Worm (Caenorhabditis elegans) whole organism, L4 larva: ENCODE results near the gene tmem-231.
A peak's percentile ranks its signal among the peaks of the same experiment; 100 is the strongest.

Experiments used
- F26F4.8 ChIP-seq: fragments of 200-800 bp; sonication (Bioruptor generic); conservative IDR thresholded peaks from 2 replicates; pipeline ENCODE4 v1.3.6; 2022; ENCODE audit warnings: missing genetic modification characterization, missing compliant biosample characterization
- F37D6.2 ChIP-seq: sonication (generic microtip); optimal IDR thresholded peaks from 2 replicates; lab custom pipeline; 2016; ENCODE audit warnings: mild to moderate bottlenecking, missing genetic modification characterization, missing compliant biosample characterization
- F44E2.7 ChIP-seq: fragments of 200-800 bp; sonication (Bioruptor generic); IDR thresholded peaks from 2 replicates; pipeline ENCODE4 v2.1.2; 2022; ENCODE audit warnings: missing genetic modification characterization, missing compliant biosample characterization
- F49E8.2 ChIP-seq: sonication (generic microtip); optimal IDR thresholded peaks from 2 replicates; lab custom pipeline; 2016; ENCODE audit warnings: missing compliant biosample characterization, mild to moderate bottlenecking, missing genetic modification characterization, borderline replicate concordance
- R02D3.7 ChIP-seq: fragments of 150-350 bp; sonication (generic microtip); optimal IDR thresholded peaks from 3 replicates; lab custom pipeline; 2014; ENCODE audit warnings: missing biosample characterization, missing genetic modification characterization
- Y5F2A.4 ChIP-seq: fragments of 200-800 bp; sonication (Bioruptor generic); optimal IDR thresholded peaks from 2 replicates; lab custom pipeline; 2018; ENCODE audit warnings: mild to moderate bottlenecking, missing genetic modification characterization, missing compliant biosample characterization
- aha-1 ChIP-seq: fragments of 150-350 bp; peaks from one replicate; lab custom pipeline; 2014; ENCODE audit warnings: missing biosample characterization, missing genetic modification characterization
- ceh-20 ChIP-seq: fragments of 200-800 bp; sonication (Bioruptor generic); IDR thresholded peaks from 2 replicates; pipeline ENCODE4 v1.3.6; 2022; ENCODE audit warnings: missing genetic modification reagents, missing genetic modification characterization, missing compliant biosample characterization
- ceh-62 ChIP-seq: sonication (generic microtip); optimal IDR thresholded peaks from 2 replicates; lab custom pipeline; 2017; ENCODE audit warnings: missing biosample characterization, missing genetic modification characterization
- ces-1 ChIP-seq: fragments of 150-350 bp; sonication (generic microtip); optimal IDR thresholded peaks from 4 replicates; lab custom pipeline; 2014; ENCODE audit warnings: missing biosample characterization, missing genetic modification reagents, missing genetic modification characterization
- cey-2 ChIP-seq: sonication (generic microtip); optimal IDR thresholded peaks from 3 replicates; lab custom pipeline; 2017; ENCODE audit warnings: missing genetic modification characterization, mild to moderate bottlenecking, missing compliant biosample characterization, antibody characterized with exemption, borderline replicate concordance; ENCODE audit not compliant: insufficient read depth
- ctbp-1 ChIP-seq: fragments of 200-800 bp; sonication (Bioruptor generic); IDR thresholded peaks from 2 replicates; pipeline ENCODE4 v1.3.6; 2022; ENCODE audit warnings: missing genetic modification reagents, missing genetic modification characterization, missing compliant biosample characterization
- daf-12 ChIP-seq: fragments of 150-350 bp; optimal IDR thresholded peaks from 2 replicates; lab custom pipeline; 2014; ENCODE audit warnings: missing biosample characterization, missing genetic modification reagents, missing genetic modification characterization
- daf-19 ChIP-seq: fragments of 200-800 bp; sonication (Bioruptor generic); conservative IDR thresholded peaks from 2 replicates; pipeline ENCODE4 v1.3.6; 2022; ENCODE audit warnings: missing genetic modification characterization, missing compliant biosample characterization
- dmd-6 ChIP-seq: fragments of 200-800 bp; sonication (Bioruptor generic); IDR thresholded peaks from 2 replicates; pipeline ENCODE4 v1.3.6; 2022; ENCODE audit warnings: missing genetic modification reagents, missing genetic modification characterization, missing compliant biosample characterization
- dmd-8 ChIP-seq: fragments of 200-800 bp; sonication (Bioruptor generic); IDR thresholded peaks from 2 replicates; pipeline ENCODE4 v1.3.6; 2022; ENCODE audit warnings: missing genetic modification characterization, missing compliant biosample characterization
- duxl-1 ChIP-seq: sonication (generic microtip); optimal IDR thresholded peaks from 2 replicates; lab custom pipeline; 2016; ENCODE audit warnings: mild to moderate bottlenecking, missing genetic modification characterization, moderate library complexity, missing compliant biosample characterization; ENCODE audit not compliant: poor library complexity
- egl-27 ChIP-seq: sonication (generic microtip); optimal IDR thresholded peaks from 3 replicates; lab custom pipeline; 2017; ENCODE audit warnings: missing biosample characterization, missing genetic modification reagents, missing genetic modification characterization
- fkh-10 ChIP-seq: fragments of 150-350 bp; optimal IDR thresholded peaks from 2 replicates; lab custom pipeline; 2014; ENCODE audit warnings: missing biosample characterization, missing genetic modification reagents, missing genetic modification characterization
- hif-1 ChIP-seq, 2 experiments: sonication (generic microtip); optimal IDR thresholded peaks; 2 replicates each; lab custom pipeline; 2016 to 2017; ENCODE audit warnings: missing compliant biosample characterization in 2 of 2, missing genetic modification characterization in 2 of 2, missing genetic modification reagents in 2 of 2, missing genotype in 2 of 2, mild to moderate bottlenecking in 1 of 2
- hlh-30 ChIP-seq: sonication (generic microtip); optimal IDR thresholded peaks from 2 replicates; lab custom pipeline; 2017; ENCODE audit warnings: antibody characterized with exemption, mild to moderate bottlenecking, missing genetic modification characterization, missing compliant biosample characterization; ENCODE audit not compliant: insufficient read depth
- lin-39 ChIP-seq: fragments of 150-350 bp; optimal IDR thresholded peaks from 2 replicates; lab custom pipeline; 2014; ENCODE audit warnings: missing biosample characterization, missing genetic modification reagents, missing genetic modification characterization
- madf-5 ChIP-seq, 2 experiments: fragments of 200-800 bp; sonication (Bioruptor generic); IDR thresholded peaks; 2 replicates each; pipeline ENCODE4 v1.3.6; 2022; ENCODE audit warnings: missing compliant biosample characterization in 2 of 2, missing genetic modification characterization in 2 of 2
- mdt-29 ChIP-seq: fragments of 200-800 bp; sonication (Bioruptor generic); IDR thresholded peaks from 2 replicates; pipeline ENCODE4 v1.3.6; 2022; ENCODE audit warnings: missing genetic modification reagents, missing genetic modification characterization, missing compliant biosample characterization
- mxl-3 ChIP-seq: fragments of 200-800 bp; sonication (Bioruptor generic); optimal IDR thresholded peaks from 2 replicates; lab custom pipeline; 2018; ENCODE audit warnings: mild to moderate bottlenecking, missing genetic modification characterization, missing compliant biosample characterization
- nhr-10 ChIP-seq: fragments of 150-350 bp; optimal IDR thresholded peaks from 2 replicates; lab custom pipeline; 2014; ENCODE audit warnings: missing biosample characterization, missing genetic modification characterization
- nhr-102 ChIP-seq: sonication (generic microtip); optimal IDR thresholded peaks from 2 replicates; lab custom pipeline; 2016; ENCODE audit warnings: mild to moderate bottlenecking, missing genetic modification characterization, moderate library complexity, missing compliant biosample characterization
- nhr-237 ChIP-seq: sonication (generic microtip); optimal IDR thresholded peaks from 2 replicates; lab custom pipeline; 2017; ENCODE audit warnings: missing biosample characterization, missing genetic modification characterization
- nhr-25 ChIP-seq: sonication (generic microtip); optimal IDR thresholded peaks from 2 replicates; lab custom pipeline; 2017; ENCODE audit warnings: missing genetic modification characterization, mild to moderate bottlenecking, missing compliant biosample characterization, antibody characterized with exemption, moderate library complexity, borderline replicate concordance; ENCODE audit not compliant: insufficient read depth
- nhr-28 ChIP-seq: fragments of 150-350 bp; optimal IDR thresholded peaks from 2 replicates; lab custom pipeline; 2014; ENCODE audit warnings: missing biosample characterization, missing genetic modification characterization
- nhr-41 ChIP-seq: fragments of 200-800 bp; sonication (Bioruptor generic); IDR thresholded peaks from 2 replicates; pipeline ENCODE4 v1.3.6; 2022; ENCODE audit warnings: missing genetic modification reagents, missing genetic modification characterization, missing compliant biosample characterization
- nhr-48 ChIP-seq: sonication (generic microtip); optimal IDR thresholded peaks from 2 replicates; lab custom pipeline; 2016; ENCODE audit warnings: mild to moderate bottlenecking, missing genetic modification characterization, missing compliant biosample characterization
- nhr-76 ChIP-seq: fragments of 150-350 bp; optimal IDR thresholded peaks from 2 replicates; lab custom pipeline; 2014; ENCODE audit warnings: missing biosample characterization, missing genetic modification characterization
- php-3 ChIP-seq: fragments of 200-800 bp; sonication (Bioruptor generic); IDR thresholded peaks from 2 replicates; pipeline ENCODE4 v1.3.6; 2022; ENCODE audit warnings: missing genetic modification reagents, missing genetic modification characterization, missing compliant biosample characterization
- pqm-1 ChIP-seq: sonication (generic microtip); optimal IDR thresholded peaks from 2 replicates; lab custom pipeline; 2017; ENCODE audit warnings: missing biosample characterization, missing genetic modification characterization
- rbr-2 ChIP-seq: sonication (generic microtip); optimal IDR thresholded peaks from 2 replicates; lab custom pipeline; 2016; ENCODE audit warnings: missing genotype, missing genetic modification characterization, missing compliant biosample characterization
- snpc-1.2 ChIP-seq: fragments of 200-800 bp; sonication (Bioruptor generic); IDR thresholded peaks from 2 replicates; pipeline ENCODE4 v1.3.6; 2022; ENCODE audit warnings: missing genetic modification reagents, missing genetic modification characterization, missing compliant biosample characterization
- spr-1 ChIP-seq: sonication (generic microtip); optimal IDR thresholded peaks from 2 replicates; lab custom pipeline; 2016; ENCODE audit warnings: mild to moderate bottlenecking, missing genetic modification characterization, missing compliant biosample characterization
- tra-1 ChIP-seq: fragments of 200-800 bp; sonication (Bioruptor generic); IDR thresholded peaks from 2 replicates; pipeline ENCODE4 v1.3.6; 2022; ENCODE audit warnings: missing genetic modification reagents, missing genetic modification characterization, missing compliant biosample characterization
- unc-62 ChIP-seq, 3 experiments: fragments of 150-350 bp in 1 of 3; sonication (generic microtip); optimal IDR thresholded peaks in 2 of 3; peaks in 1 of 3; 1 replicate in 1 of 3; 2 replicates in 2 of 3; lab custom pipeline; 2014 to 2017; ENCODE audit warnings: missing biosample characterization in 3 of 3, missing genetic modification characterization in 3 of 3, missing genetic modification reagents in 3 of 3, missing genotype in 1 of 3
- vab-7 ChIP-seq: fragments of 200-800 bp; sonication (Bioruptor generic); IDR thresholded peaks from 2 replicates; pipeline ENCODE4 v1.3.6; 2022; ENCODE audit warnings: missing genetic modification reagents, missing genetic modification characterization, missing compliant biosample characterization
- zag-1 ChIP-seq: fragments of 150-350 bp; optimal IDR thresholded peaks from 2 replicates; lab custom pipeline; 2014; ENCODE audit warnings: missing biosample characterization, missing genetic modification characterization
- zfp-2 ChIP-seq: sonication (generic microtip); optimal IDR thresholded peaks from 2 replicates; lab custom pipeline; 2016; ENCODE audit warnings: mild to moderate bottlenecking, missing genetic modification characterization, missing compliant biosample characterization
- zfp-3 ChIP-seq: fragments of 200-800 bp; sonication (Bioruptor generic); conservative IDR thresholded peaks from 2 replicates; pipeline ENCODE4 v1.3.6; 2022; ENCODE audit warnings: missing genetic modification reagents, missing genetic modification characterization, missing compliant biosample characterization
- zip-2 ChIP-seq: fragments of 150-350 bp; optimal IDR thresholded peaks from 2 replicates; lab custom pipeline; 2014; ENCODE audit warnings: missing biosample characterization, missing genetic modification characterization
- ztf-11 ChIP-seq: fragments of 150-350 bp; optimal IDR thresholded peaks from 2 replicates; lab custom pipeline; 2014; ENCODE audit warnings: missing biosample characterization, missing genetic modification characterization
- ztf-7 ChIP-seq: fragments of 150-350 bp; optimal IDR thresholded peaks from 2 replicates; lab custom pipeline; 2014; ENCODE audit warnings: missing biosample characterization, missing genetic modification characterization

Gene tmem-231

DNA sequence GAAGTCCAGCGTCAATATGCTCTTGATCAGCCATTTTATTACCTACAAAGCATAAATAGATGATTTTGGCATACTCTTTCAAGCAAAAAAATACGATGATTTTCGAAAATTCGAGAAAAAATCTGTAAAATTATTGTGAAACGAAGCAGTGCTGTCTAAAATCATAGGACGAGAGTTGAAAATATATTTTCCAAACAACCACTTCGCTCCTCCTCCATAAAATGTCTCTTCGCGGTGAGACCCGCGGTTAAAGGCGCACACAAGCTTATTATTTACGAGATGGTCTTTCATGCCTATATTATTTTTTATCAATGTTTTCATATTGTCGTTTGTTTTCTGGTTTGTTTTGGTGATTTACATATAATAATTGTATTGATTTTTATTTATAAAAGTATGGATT, 47.3 kb upstream of the tmem-231 start, which contains the start of gene nap-1 (continued):
- TF ChIP-seq mdt-29 (no peak), F37D6.2 (no peak), snpc-1.2 (no peak), nhr-25 (tag; lab: Kevin White, UChicago) (peak; percentile 21), duxl-1 (tag; lab: Kevin White, UChicago) (no peak), nhr-237 (tag; lab: Kevin White, UChicago) (no peak), cey-2 (tag; lab: Kevin White, UChicago) (no peak), nhr-76 (tag; lab: Kevin White, UChicago) (no peak), hif-1 (tag; optimal IDR thresholded peaks at IDR 0.05; lab: Kevin White, UChicago) (peak in 1 of 2 experiments; percentile 40), madf-5 (GFP tag; IDR thresholded peaks at IDR 0.05; lab: Robert Waterston, UW) (no peak), fkh-10 (GFP tag; lab: Kevin White, UChicago) (peak; percentile 18), F26F4.8 (no peak), ctbp-1 (GFP tag; lab: Robert Waterston, UW) (no peak), ztf-7 (peak; percentile 8), spr-1 (tag; lab: Kevin White, UChicago) (no peak)
- TF ChIP-seq, all 104 proteins: peak for 29

DNA sequence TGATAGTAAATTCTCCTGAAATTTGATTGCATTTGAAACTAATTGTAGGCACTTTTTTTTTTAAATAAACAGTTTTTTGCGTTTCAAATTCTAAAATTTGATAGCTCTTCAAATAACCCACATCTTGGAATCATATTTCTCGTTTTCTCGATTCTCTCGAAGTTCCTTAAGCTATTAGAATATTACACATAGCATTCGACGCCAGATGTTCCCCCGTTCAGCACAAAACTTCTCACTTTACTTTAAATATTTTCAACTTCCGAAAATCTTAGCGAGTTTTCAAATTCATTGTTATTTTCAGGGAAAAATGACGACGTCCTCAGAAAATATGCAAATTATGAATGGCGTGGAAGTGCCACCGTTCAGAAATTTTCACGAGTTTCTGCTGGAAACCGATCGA, 46.9 kb upstream of the tmem-231 start, which contains the start of gene praf-3:
Gene praf-3 (plus strand): TSS at position 301 of the 400 bp plus-strand sequence.
- TF ChIP-seq zag-1 (tag; lab: Kevin White, UChicago), result no peak
- no peak for TF ChIP-seq ctbp-1 (GFP tag; lab: Robert Waterston, UW)
- TF ChIP-seq F44E2.7 (GFP tag; lab: Robert Waterston, UW), result no peak
- TF ChIP-seq R02D3.7 (tag; lab: Kevin White, UChicago), result no peak
- TF ChIP-seq nhr-76 (tag; lab: Kevin White, UChicago), result no peak
- TF ChIP-seq rbr-2 (tag; lab: Kevin White, UChicago), result no peak
- no peak for TF ChIP-seq daf-19 (GFP tag; lab: Robert Waterston, UW)
- no peak for TF ChIP-seq dmd-8 (GFP tag; lab: Robert Waterston, UW)
- no peak for TF ChIP-seq zfp-2
- TF ChIP-seq duxl-1 (tag; lab: Kevin White, UChicago), result no peak
- TF ChIP-seq ceh-20 (GFP tag; lab: Robert Waterston, UW), result no peak
- no peak for TF ChIP-seq zfp-3 (GFP tag; lab: Robert Waterston, UW)
- no peak for TF ChIP-seq F49E8.2
- TF ChIP-seq vab-7 (GFP tag; lab: Robert Waterston, UW), result no peak
- no peak for TF ChIP-seq ztf-11 (tag; lab: Kevin White, UChicago)
- TF ChIP-seq nhr-10 (tag; lab: Kevin White, UChicago), result no peak
- no peak for TF ChIP-seq zip-2 (tag; lab: Kevin White, UChicago)

DNA sequence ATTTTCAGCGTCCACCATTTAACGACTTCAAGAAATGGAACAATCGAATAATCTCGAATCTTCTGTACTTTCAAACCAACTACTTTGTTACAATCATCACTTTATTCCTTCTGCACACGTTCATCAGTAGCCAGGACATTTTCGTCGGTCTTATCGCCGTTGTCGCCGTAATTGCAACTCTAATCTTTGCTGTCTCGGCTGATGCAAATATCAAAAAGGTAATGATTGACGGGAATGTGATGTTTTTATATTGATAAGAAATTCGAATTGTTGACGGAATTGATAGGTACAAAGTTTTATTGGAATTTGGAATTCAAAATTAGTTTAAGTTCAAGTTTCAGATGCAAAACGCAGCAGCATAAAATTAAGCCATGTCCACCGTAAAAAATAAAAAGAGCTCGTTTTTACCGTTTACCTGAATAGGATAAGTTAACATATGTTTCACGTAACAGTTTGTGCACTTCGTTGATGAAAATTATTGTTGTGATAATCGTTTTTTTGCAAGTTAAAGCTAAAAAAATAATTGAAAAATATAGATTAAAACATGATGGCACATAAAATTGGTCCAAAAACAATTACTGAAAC, 46.2 kb upstream of the tmem-231 start:
- TF ChIP-seq ztf-11 (tag; lab: Kevin White, UChicago) (no peak), vab-7 (GFP tag; lab: Robert Waterston, UW) (no peak), ceh-62 (tag; lab: Kevin White, UChicago) (no peak), tra-1 (GFP tag; lab: Robert Waterston, UW) (peak; percentile 79; the same call in 1 of the 2 replicates), lin-39 (tag; lab: Kevin White, UChicago) (no peak), aha-1 (tag; lab: Kevin White, UChicago) (peak; percentile 9), ztf-7 (no peak), hif-1 (tag; optimal IDR thresholded peaks at IDR 0.05; lab: Kevin White, UChicago) (no peak), nhr-102 (tag; lab: Kevin White, UChicago) (peak; percentile 11), daf-12 (no peak), egl-27 (tag; lab: Kevin White, UChicago) (no peak), dmd-6 (GFP tag; lab: Robert Waterston, UW) (peak; percentile 94), Y5F2A.4 (GFP tag; lab: Kevin White, UChicago) (no peak), hlh-30 (no peak), ces-1 (no peak), unc-62 (GFP tag; optimal IDR thresholded peaks at IDR 0.05 in 1 of 2; lab: Kevin White, UChicago) (peak; percentile 47 to 93), unc-62 (tag; optimal IDR thresholded peaks at IDR 0.05; lab: Kevin White, UChicago) (no peak), nhr-41 (GFP tag; lab: Robert Waterston, UW) (no peak), pqm-1 (peak; percentile 92), mxl-3 (GFP tag; lab: Kevin White, UChicago) (peak; percentile 21), php-3 (GFP tag; lab: Robert Waterston, UW) (peak; percentile 89), nhr-48 (tag; lab: Kevin White, UChicago) (peak; percentile 21), nhr-28 (peak; percentile 73)
